Fruit fly (Drosophila melanogaster) whole organism, prepupa: Measurements from ENCODE around the gene MESR6.
A peak's percentile ranks its signal among the peaks of the same experiment; 100 is the strongest.

ENCODE experiments used
- Blimp-1 ChIP-seq: fragments of 200-800 bp; sonication (Bioruptor generic); optimal IDR thresholded peaks from 3 replicates; lab custom pipeline; 2017; ENCODE audit warnings: missing biosample characterization, missing genetic modification characterization, mild to moderate bottlenecking, moderate library complexity, missing genetic modification reagents
- CG11294 ChIP-seq: fragments of 200-800 bp; sonication (Bioruptor generic); IDR thresholded peaks from 2 replicates; pipeline ENCODE4 v1.3.6; 2022; ENCODE audit warnings: missing biosample characterization, missing genetic modification characterization
- CG11762 ChIP-seq: fragments of 200-800 bp; sonication (Bioruptor generic); optimal IDR thresholded peaks from 3 replicates; lab custom pipeline; 2016; ENCODE audit warnings: missing biosample characterization, missing genetic modification characterization; ENCODE audit not compliant: insufficient read depth
- CG11902 ChIP-seq: fragments of 200-800 bp; sonication (Bioruptor generic); optimal IDR thresholded peaks from 3 replicates; lab custom pipeline; 2016; ENCODE audit warnings: missing biosample characterization, missing genetic modification characterization
- CG15336 ChIP-seq: fragments of 200-800 bp; sonication (Bioruptor generic); IDR thresholded peaks from 2 replicates; pipeline ENCODE4 v1.3.6; 2022; ENCODE audit warnings: missing biosample characterization, missing genetic modification characterization
- CG1621 ChIP-seq: fragments of 200-800 bp; sonication (Bioruptor generic); optimal IDR thresholded peaks from 3 replicates; lab custom pipeline; 2018; ENCODE audit warnings: missing biosample characterization, mild to moderate bottlenecking, missing genetic modification characterization
- CG16779 ChIP-seq: fragments of 200-800 bp; sonication (Bioruptor generic); optimal IDR thresholded peaks from 3 replicates; lab custom pipeline; 2017; ENCODE audit warnings: missing biosample characterization, mild to moderate bottlenecking, missing genetic modification characterization
- CG31627 ChIP-seq: fragments of 200-800 bp; sonication (Bioruptor generic); optimal IDR thresholded peaks from 3 replicates; lab custom pipeline; 2016; ENCODE audit warnings: missing biosample characterization, missing genetic modification characterization
- CG34406 ChIP-seq: fragments of 200-800 bp; sonication (Bioruptor generic); optimal IDR thresholded peaks from 3 replicates; lab custom pipeline; 2016; ENCODE audit warnings: missing biosample characterization, missing genetic modification characterization
- CG3919 ChIP-seq: fragments of 200-800 bp; sonication (Bioruptor generic); optimal IDR thresholded peaks from 3 replicates; lab custom pipeline; 2016; ENCODE audit warnings: missing biosample characterization, missing genetic modification characterization
- CG6276 ChIP-seq: fragments of 200-800 bp; sonication (Bioruptor generic); optimal IDR thresholded peaks from 2 replicates; lab custom pipeline; 2017; ENCODE audit warnings: missing biosample characterization, mild to moderate bottlenecking, missing genetic modification characterization
- CG6792 ChIP-seq: fragments of 200-800 bp; sonication (Bioruptor generic); optimal IDR thresholded peaks from 3 replicates; lab custom pipeline; 2016; ENCODE audit warnings: missing biosample characterization, missing genetic modification characterization
- CG6808 ChIP-seq: fragments of 200-800 bp; sonication (Bioruptor generic); optimal IDR thresholded peaks from 3 replicates; lab custom pipeline; 2017; ENCODE audit warnings: missing biosample characterization, missing genetic modification characterization, mild to moderate bottlenecking, moderate library complexity, missing genetic modification reagents
- CG6854 ChIP-seq: fragments of 200-800 bp; sonication (Bioruptor generic); optimal IDR thresholded peaks from 2 replicates; lab custom pipeline; 2017; ENCODE audit warnings: missing biosample characterization, mild to moderate bottlenecking, missing genetic modification characterization
- CG7368 ChIP-seq: fragments of 200-800 bp; sonication (Bioruptor generic); optimal IDR thresholded peaks from 3 replicates; lab custom pipeline; 2016; ENCODE audit warnings: missing biosample characterization, missing genetic modification characterization
- CG8119 ChIP-seq: fragments of 200-800 bp; sonication (Bioruptor generic); IDR thresholded peaks from 3 replicates; pipeline ENCODE4 v1.3.6; 2022; ENCODE audit warnings: missing biosample characterization, missing genetic modification characterization
- CG8632 ChIP-seq: fragments of 200-800 bp; sonication (Bioruptor generic); optimal IDR thresholded peaks from 3 replicates; lab custom pipeline; 2016; ENCODE audit warnings: missing biosample characterization, missing genetic modification characterization
- CG9139 ChIP-seq: fragments of 200-800 bp; sonication (Bioruptor generic); optimal IDR thresholded peaks from 3 replicates; lab custom pipeline; 2017; ENCODE audit warnings: missing biosample characterization, mild to moderate bottlenecking, missing genetic modification characterization
- Eip75B ChIP-seq: fragments of 200-800 bp; sonication (Bioruptor generic); optimal IDR thresholded peaks from 3 replicates; lab custom pipeline; 2016; ENCODE audit warnings: missing biosample characterization, missing genetic modification characterization
- Eip78C ChIP-seq: fragments of 200-800 bp; sonication (Bioruptor generic); peaks from one replicate; lab custom pipeline; 2016; ENCODE audit warnings: missing biosample characterization, missing genetic modification characterization
- Eip93F ChIP-seq: fragments of 200-800 bp; sonication (Bioruptor generic); optimal IDR thresholded peaks from 2 replicates; lab custom pipeline; 2016; ENCODE audit warnings: missing biosample characterization, mild to moderate bottlenecking, missing genetic modification characterization
- Ets21C ChIP-seq: fragments of 200-800 bp; sonication (Bioruptor generic); optimal IDR thresholded peaks from 3 replicates; lab custom pipeline; 2016; ENCODE audit warnings: missing biosample characterization, missing genetic modification characterization
- Hr38 ChIP-seq: sonication (Bioruptor generic); optimal IDR thresholded peaks from 2 replicates; lab custom pipeline; 2016; ENCODE audit warnings: missing biosample characterization, missing genetic modification characterization
- Hr39 ChIP-seq: fragments of 200-800 bp; sonication (Bioruptor generic); optimal IDR thresholded peaks from 2 replicates; lab custom pipeline; 2016; ENCODE audit warnings: missing biosample characterization, missing genetic modification characterization
- Hr4 ChIP-seq: fragments of 200-800 bp; sonication (Bioruptor generic); optimal IDR thresholded peaks from 3 replicates; lab custom pipeline; 2016; ENCODE audit warnings: missing biosample characterization, missing genetic modification characterization
- Lpt ChIP-seq: fragments of 200-800 bp; sonication (Bioruptor generic); optimal IDR thresholded peaks from 3 replicates; lab custom pipeline; 2016; ENCODE audit warnings: missing biosample characterization, missing genetic modification characterization
- Met ChIP-seq: fragments of 200-800 bp; sonication (Bioruptor generic); optimal IDR thresholded peaks from 3 replicates; lab custom pipeline; 2016; ENCODE audit warnings: missing biosample characterization, missing genetic modification characterization
- OdsH ChIP-seq: fragments of 200-800 bp; sonication (Bioruptor generic); optimal IDR thresholded peaks from 3 replicates; lab custom pipeline; 2016; ENCODE audit warnings: missing biosample characterization, missing genetic modification characterization
- Sox102F ChIP-seq: fragments of 200-800 bp; sonication (Bioruptor generic); optimal IDR thresholded peaks from 2 replicates; lab custom pipeline; 2016; ENCODE audit warnings: missing biosample characterization, mild to moderate bottlenecking, missing genetic modification characterization
- Sox14 ChIP-seq: fragments of 200-800 bp; sonication (Bioruptor generic); optimal IDR thresholded peaks from 3 replicates; lab custom pipeline; 2016; ENCODE audit warnings: missing biosample characterization, missing genetic modification characterization
- Sox15 ChIP-seq: fragments of 200-800 bp; sonication (Bioruptor generic); optimal IDR thresholded peaks from 3 replicates; lab custom pipeline; 2016; ENCODE audit warnings: missing biosample characterization, missing genetic modification characterization
- acj6 ChIP-seq: fragments of 200-800 bp; sonication (Bioruptor generic); optimal IDR thresholded peaks from 3 replicates; lab custom pipeline; 2016; ENCODE audit warnings: missing biosample characterization, missing genetic modification characterization
- cyc ChIP-seq: fragments of 200-800 bp; sonication (Bioruptor generic); optimal IDR thresholded peaks from 3 replicates; lab custom pipeline; 2016; ENCODE audit warnings: missing biosample characterization, missing genetic modification characterization
- dsx ChIP-seq: fragments of 200-800 bp; optimal IDR thresholded peaks from 3 replicates; lab custom pipeline; 2019; ENCODE audit warnings: missing biosample characterization, mild to moderate bottlenecking, missing genetic modification characterization, moderate library complexity; ENCODE audit not compliant: poor library complexity, severe bottlenecking
- eg ChIP-seq: fragments of 200-800 bp; sonication (Bioruptor generic); IDR thresholded peaks from 3 replicates; pipeline ENCODE4 v1.3.6; 2022; ENCODE audit warnings: missing biosample characterization, missing genetic modification characterization
- esn ChIP-seq: fragments of 200-800 bp; sonication (Bioruptor generic); optimal IDR thresholded peaks from 2 replicates; lab custom pipeline; 2016; ENCODE audit warnings: missing biosample characterization, mild to moderate bottlenecking, missing genetic modification characterization, moderate library complexity
- fd59A ChIP-seq: fragments of 200-800 bp; sonication (Bioruptor generic); optimal IDR thresholded peaks from 2 replicates; lab custom pipeline; 2017; ENCODE audit warnings: missing biosample characterization, mild to moderate bottlenecking, missing genetic modification characterization, missing genetic modification reagents
- fkh ChIP-seq: fragments of 200-800 bp; sonication (Bioruptor generic); optimal IDR thresholded peaks from 3 replicates; lab custom pipeline; 2017; ENCODE audit warnings: missing biosample characterization, mild to moderate bottlenecking, missing genetic modification characterization, moderate library complexity
- lz ChIP-seq: fragments of 200-800 bp; sonication (Bioruptor generic); optimal IDR thresholded peaks from 3 replicates; lab custom pipeline; 2016; ENCODE audit warnings: missing biosample characterization, missing genetic modification characterization
- salr ChIP-seq, 2 experiments: fragments of 200-800 bp; sonication (Bioruptor generic); optimal IDR thresholded peaks; 3 replicates each; lab custom pipeline; 2016 to 2018; ENCODE audit warnings: missing biosample characterization in 2 of 2, missing genetic modification characterization in 2 of 2, mild to moderate bottlenecking in 1 of 2
- spab ChIP-seq: fragments of 200-800 bp; sonication (Bioruptor generic); optimal IDR thresholded peaks from 2 replicates; lab custom pipeline; 2017; ENCODE audit warnings: missing biosample characterization, mild to moderate bottlenecking, missing genetic modification characterization, missing genetic modification reagents
- ss ChIP-seq, 2 experiments: fragments of 200-800 bp; sonication (Bioruptor generic); optimal IDR thresholded peaks; 2 replicates in 1 of 2; 3 replicates in 1 of 2; lab custom pipeline; 2017 to 2018; ENCODE audit warnings: mild to moderate bottlenecking in 2 of 2, missing biosample characterization in 2 of 2, missing genetic modification characterization in 2 of 2, moderate library complexity in 1 of 2
- topi ChIP-seq: fragments of 200-800 bp; sonication (Bioruptor generic); optimal IDR thresholded peaks from 3 replicates; lab custom pipeline; 2016; ENCODE audit warnings: missing biosample characterization, missing genetic modification characterization
- vri ChIP-seq: fragments of 200-800 bp; sonication (Bioruptor generic); optimal IDR thresholded peaks from 3 replicates; lab custom pipeline; 2016; ENCODE audit warnings: missing biosample characterization, mild to moderate bottlenecking, missing genetic modification characterization

Gene MESR6

DNA sequence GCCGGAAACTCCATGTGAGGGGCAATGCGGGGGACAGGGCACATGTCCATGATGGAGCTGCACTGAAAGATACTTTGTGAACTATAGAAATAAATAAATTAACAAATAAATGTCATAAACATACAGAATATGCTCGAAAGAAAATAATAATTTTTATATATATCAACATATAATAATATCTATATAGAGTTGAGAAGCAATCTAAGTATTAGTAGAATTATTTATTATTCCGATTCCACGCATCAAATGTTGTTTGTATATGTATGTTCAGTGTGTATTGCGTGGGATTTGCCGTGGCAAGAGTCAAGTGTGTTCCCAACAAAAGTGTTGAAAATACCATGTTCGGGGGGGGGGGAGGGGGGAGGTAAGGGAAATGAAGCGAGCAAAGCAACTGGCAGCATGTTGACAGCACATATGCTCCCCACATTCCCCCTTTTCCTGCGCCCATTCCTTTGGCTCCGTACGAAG lies 35.6 kb upstream of the MESR6 start (continued):
- TF ChIP-seq fkh (GFP tag; lab: Kevin White, UChicago) (no peak), CG3919 (peak; percentile 29), lz (GFP tag; lab: Kevin White, UChicago) (no peak), CG9139 (GFP tag; lab: Kevin White, UChicago) (no peak), Lpt (GFP tag; lab: Kevin White, UChicago) (peak; percentile 4), vri (GFP tag; lab: Kevin White, UChicago) (no peak), CG8119 (GFP tag; lab: Robert Waterston, UW) (peak; percentile 62; the same call in 2 of the 3 replicates), CG11902 (GFP tag; lab: Kevin White, UChicago) (no peak), Met (GFP tag; lab: Kevin White, UChicago) (peak; percentile 12), ss (GFP tag; optimal IDR thresholded peaks at IDR 0.05; lab: Kevin White, UChicago) (peak in 1 of 2 experiments; percentile 28), CG34406 (GFP tag; lab: Kevin White, UChicago) (peak; percentile 30), CG11762 (GFP tag; lab: Kevin White, UChicago) (no peak), acj6 (GFP tag; lab: Kevin White, UChicago) (peak; percentile 46), Ets21C (GFP tag; lab: Kevin White, UChicago) (no peak), CG1621 (no peak), Eip75B (GFP tag; lab: Kevin White, UChicago) (no peak), CG16779 (tag; lab: Kevin White, UChicago) (no peak), Sox15 (no peak), CG6854 (GFP tag; lab: Kevin White, UChicago) (no peak), CG6808 (GFP tag; lab: Kevin White, UChicago) (peak; percentile 33), OdsH (GFP tag; lab: Kevin White, UChicago) (peak; percentile 50), Hr39 (GFP tag; lab: Kevin White, UChicago) (no peak)
- TF ChIP-seq, all 60 proteins: peak for 28

DNA sequence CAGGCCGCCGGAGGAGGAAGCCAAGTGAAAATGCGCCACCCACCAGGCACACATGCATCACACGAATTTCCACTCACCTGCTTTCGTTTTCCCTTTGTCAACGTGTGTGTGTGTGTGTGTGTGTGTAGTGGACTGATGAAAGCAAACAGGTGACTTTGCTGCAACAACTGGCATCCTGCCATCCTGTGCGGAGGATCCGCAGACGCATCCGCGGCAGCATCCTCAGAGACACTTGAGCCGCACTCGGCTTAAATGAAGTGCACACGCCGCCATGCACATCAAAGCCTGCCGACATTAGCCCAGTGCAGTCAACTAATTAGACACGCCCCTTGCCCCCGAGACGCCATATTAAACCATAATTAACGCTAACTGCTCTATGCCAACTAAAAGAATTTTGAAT lies 33.6 kb upstream of the MESR6 start:
- TF ChIP-seq CG11762 (GFP tag; lab: Kevin White, UChicago): no peak
- 0 out of 3 replicates have a peak, but pooled peaks have one; percentile 33 for TF ChIP-seq eg (GFP tag; lab: Robert Waterston, UW)

DNA sequence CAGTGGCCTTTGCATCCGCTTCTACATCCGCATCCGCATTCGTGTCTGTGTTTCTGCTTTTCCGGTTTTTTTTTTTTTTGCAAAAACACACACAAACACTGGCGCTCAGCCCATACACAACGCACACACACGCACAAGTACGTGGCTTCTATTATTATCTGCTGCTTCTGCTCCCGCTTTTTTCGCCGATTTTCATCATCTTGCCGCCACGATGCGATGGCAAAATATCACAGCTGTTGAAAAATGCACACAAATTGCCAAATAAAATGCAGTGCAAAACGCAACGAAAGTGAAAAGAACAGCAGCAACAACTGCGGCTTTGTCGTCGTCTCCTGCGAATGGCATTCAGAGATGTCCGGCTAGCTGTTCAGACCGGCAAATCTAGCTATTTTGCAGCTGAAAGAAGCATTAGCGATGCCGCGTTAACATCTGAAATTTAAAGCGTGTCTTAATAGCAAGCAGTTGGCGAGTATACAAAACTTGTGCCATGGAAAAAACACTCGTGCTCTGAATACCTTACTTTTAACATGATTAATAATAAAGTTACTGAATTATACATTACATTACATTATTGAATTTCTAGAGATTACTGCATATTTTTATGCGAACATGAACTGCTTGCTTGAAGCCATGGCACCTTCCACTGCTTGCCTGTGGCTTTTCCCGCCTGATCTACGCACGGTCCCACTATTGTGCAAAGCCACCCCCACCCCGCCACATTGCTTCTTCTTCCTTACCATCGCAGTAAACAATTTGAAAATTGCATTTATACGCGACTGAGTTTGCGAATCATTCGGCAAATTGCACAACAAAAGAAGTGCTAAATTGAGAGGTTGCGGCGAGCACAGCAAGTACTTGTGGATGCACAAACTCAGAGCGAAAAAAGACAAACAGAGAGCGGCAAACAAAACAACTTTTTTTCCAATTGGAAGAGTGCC lies 29.7 kb upstream of the MESR6 start, which contains the start of the genes Ugt316A1 and Sfxn2:
Gene Ugt316A1, minus strand, starts transcription at position 345 of the 938 bp plus-strand sequence.
Gene Sfxn2, plus strand, starts transcription at position 694 of the 938 bp plus-strand sequence.
- TF ChIP-seq Hr4 (GFP tag; lab: Kevin White, UChicago) (peak; percentile 30), Blimp-1 (peak; percentile 100), CG11902 (GFP tag; lab: Kevin White, UChicago) (no peak), Eip78C (GFP tag; lab: Kevin White, UChicago) (peak; percentile 68), fd59A (GFP tag; lab: Kevin White, UChicago) (no peak), Eip93F (peak; percentile 72), CG31627 (GFP tag; lab: Kevin White, UChicago) (peak; percentile 33), Sox14 (GFP tag; lab: Kevin White, UChicago) (peak; percentile 59), CG8119 (GFP tag; lab: Robert Waterston, UW) (peak; percentile 61; the same call in 2 of the 3 replicates), CG6792 (GFP tag; lab: Kevin White, UChicago) (peak; percentile 47), Sox102F (peak; percentile 52), Met (GFP tag; lab: Kevin White, UChicago) (peak; percentile 58), CG34406 (GFP tag; lab: Kevin White, UChicago) (peak; percentile 1), spab (GFP tag; lab: Kevin White, UChicago) (no peak), topi (peak; percentile 41), salr (GFP tag; optimal IDR thresholded peaks at IDR 0.05; lab: Kevin White, UChicago) (peak; percentile 6 to 33), Ets21C (GFP tag; lab: Kevin White, UChicago) (peak; percentile 9), CG7368 (GFP tag; lab: Kevin White, UChicago) (no peak), CG6276 (GFP tag; lab: Kevin White, UChicago) (peak; percentile 60), dsx (GFP tag; lab: Kevin White, UChicago) (peak; percentile 25), CG6808 (GFP tag; lab: Kevin White, UChicago) (no peak), CG8632 (GFP tag; lab: Kevin White, UChicago) (peak; percentile 44), esn (GFP tag; lab: Kevin White, UChicago) (peak; percentile 44), cyc (GFP tag; lab: Kevin White, UChicago) (peak; percentile 36), Hr38 (GFP tag; lab: Kevin White, UChicago) (no peak), ss (GFP tag; optimal IDR thresholded peaks at IDR 0.05; lab: Kevin White, UChicago) (peak; percentile 66 to 74), Eip75B (GFP tag; lab: Kevin White, UChicago) (peak; percentile 32), CG15336 (GFP tag; lab: Robert Waterston, UW) (peak; percentile 57), CG11294 (GFP tag; lab: Robert Waterston, UW) (no peak)
